Fruit fly (Drosophila melanogaster): Measurements from ENCODE around the gene comm3.

comm3 gene

dm6 chr3L:15625676-15626414, 21.7 kb downstream of the comm3 start (continued):
- TF ChIP-seq Gug (GFP tag; IDR thresholded peaks at IDR 0.05): peak; percentile 65; the same call in 3 of the 4 replicates
- TF ChIP-seq tgo (GFP tag; IDR thresholded peaks at IDR 0.05): peak; percentile 88
- TF ChIP-seq CG17568 (GFP tag; optimal IDR thresholded peaks at IDR 0.05): peak; percentile 50
- no peak for TF ChIP-seq CG9876 (GFP tag; optimal IDR thresholded peaks at IDR 0.05)
- TF ChIP-seq Lpt (GFP tag; optimal IDR thresholded peaks at IDR 0.05): no peak
- peak; percentile 83; the same call in 2 of the 3 replicates for TF ChIP-seq jigr1 (GFP tag; IDR thresholded peaks at IDR 0.05)
- peak in 1 of 3 experiments; percentile 90 for TF ChIP-seq lola (GFP tag; optimal IDR thresholded peaks at IDR 0.05)
- peak; percentile 93 for TF ChIP-seq CG17359 (tag; optimal IDR thresholded peaks at IDR 0.05)
- peak; percentile 86 for TF ChIP-seq CG3407 (GFP tag; optimal IDR thresholded peaks at IDR 0.05)
- no peak for TF ChIP-seq Bgb (GFP tag; IDR thresholded peaks at IDR 0.05; ENCODE audit: partially characterized antibody)
- TF ChIP-seq dmrt99B (tag; optimal IDR thresholded peaks at IDR 0.05): peak; percentile 98
- no peak for TF ChIP-seq prd (optimal IDR thresholded peaks at IDR 0.05)
- TF ChIP-seq prd (GFP tag; IDR thresholded peaks at IDR 0.05): peak; percentile 88
- peak; percentile 90 for TF ChIP-seq dysf (GFP tag; IDR thresholded peaks at IDR 0.05)
- TF ChIP-seq HLH54F (GFP tag; optimal IDR thresholded peaks at IDR 0.05): no peak
- peak; percentile 49; the same call in 1 of the 2 replicates for TF ChIP-seq cas (GFP tag; IDR thresholded peaks at IDR 0.05)
- TF ChIP-seq Drgx (GFP tag; IDR thresholded peaks at IDR 0.05): peak; percentile 90
- peak; percentile 84 for TF ChIP-seq ttk (GFP tag; IDR thresholded peaks at IDR 0.05)
- TF ChIP-seq gcm2 (GFP tag; optimal IDR thresholded peaks at IDR 0.05): no peak
- peak; percentile 89 for TF ChIP-seq CG12104 (GFP tag; optimal IDR thresholded peaks at IDR 0.05)
- TF ChIP-seq en (GFP tag; optimal IDR thresholded peaks at IDR 0.05): no peak
- TF ChIP-seq unpg (GFP tag; optimal IDR thresholded peaks at IDR 0.05): peak; percentile 94
- peak; percentile 88 for TF ChIP-seq nau (GFP tag; optimal IDR thresholded peaks at IDR 0.05)
- TF ChIP-seq CG6683 (GFP tag; optimal IDR thresholded peaks at IDR 0.05): peak; percentile 84
- no peak for TF ChIP-seq NK7.1 (GFP tag; optimal IDR thresholded peaks at IDR 0.05)
- peak; percentile 24 for TF ChIP-seq CG4707 (GFP tag; optimal IDR thresholded peaks at IDR 0.05)
- peak; percentile 82 for TF ChIP-seq CG5180 (GFP tag; optimal IDR thresholded peaks at IDR 0.05)
- TF ChIP-seq CG2712 (tag; optimal IDR thresholded peaks at IDR 0.05): peak; percentile 95
- peak; percentile 82 for TF ChIP-seq CG12299 (tag; optimal IDR thresholded peaks at IDR 0.05)
- TF ChIP-seq CG30020 (tag; optimal IDR thresholded peaks at IDR 0.05): peak; percentile 69
- TF ChIP-seq CG12155 (GFP tag; optimal IDR thresholded peaks at IDR 0.05): peak; percentile 75
- peak; percentile 81 for TF ChIP-seq CG6854 (GFP tag; optimal IDR thresholded peaks at IDR 0.05)
- no peak for TF ChIP-seq gfzf (GFP tag; optimal IDR thresholded peaks at IDR 0.05)
- peak; percentile 58 for TF ChIP-seq HmgZ (tag; optimal IDR thresholded peaks at IDR 0.05)
- TF ChIP-seq pnt (GFP tag; optimal IDR thresholded peaks at IDR 0.05): peak; percentile 43
- TF ChIP-seq CG11247 (GFP tag; IDR thresholded peaks at IDR 0.05): no peak; the same call in 1 of the 2 replicates
- peak; percentile 59 for TF ChIP-seq CG10274 (GFP tag; optimal IDR thresholded peaks at IDR 0.05)
- no peak for TF ChIP-seq p53 (GFP tag; optimal IDR thresholded peaks at IDR 0.05)
- peak; percentile 91 for TF ChIP-seq CG3838 (GFP tag; optimal IDR thresholded peaks at IDR 0.05)
- peak; percentile 63 for TF ChIP-seq Nf-YA (GFP tag; IDR thresholded peaks at IDR 0.05)
- peak; percentile 76; the same call in 2 of the 3 replicates for TF ChIP-seq C15 (GFP tag; IDR thresholded peaks at IDR 0.05)
- no peak for TF ChIP-seq gce (GFP tag; IDR thresholded peaks at IDR 0.05)
- TF ChIP-seq ash1 (GFP tag; optimal IDR thresholded peaks at IDR 0.05): no peak
- TF ChIP-seq vnd (GFP tag; IDR thresholded peaks at IDR 0.05; ENCODE audit: partially characterized antibody): no peak
- no peak for TF ChIP-seq Side (GFP tag; optimal IDR thresholded peaks at IDR 0.05)
- TF ChIP-seq bsh (GFP tag; optimal IDR thresholded peaks at IDR 0.05): peak; percentile 86 to 94
- peak; percentile 28; the same call in 1 of the 2 replicates for TF ChIP-seq aop (GFP tag; IDR thresholded peaks at IDR 0.05)
- peak; percentile 92 for TF ChIP-seq CG10209 (GFP tag; optimal IDR thresholded peaks at IDR 0.05)
- TF ChIP-seq CG31388 (GFP tag; optimal IDR thresholded peaks at IDR 0.05): peak; percentile 55
